Worm (Caenorhabditis elegans) whole organism, early embryonic: Measurements from ENCODE around the gene T08H10.3.

Source experiments
- B0310.2 ChIP-seq: sonication (generic microtip); optimal IDR thresholded peaks from 2 replicates; lab custom pipeline; 2016; ENCODE audit warnings: mild to moderate bottlenecking, missing genetic modification characterization, missing compliant biosample characterization
- F13C5.2 ChIP-seq: sonication (generic microtip); optimal IDR thresholded peaks from 2 replicates; lab custom pipeline; 2017; ENCODE audit warnings: mild to moderate bottlenecking, missing genetic modification characterization, inconsistent platforms, missing compliant biosample characterization
- ama-1 ChIP-seq: fragments of 150-350 bp; optimal IDR thresholded peaks from 2 replicates; lab custom pipeline; 2014
- ceh-13 ChIP-seq: fragments of 200-800 bp; sonication (Bioruptor generic); optimal IDR thresholded peaks from 2 replicates; lab custom pipeline; 2018; ENCODE audit warnings: mild to moderate bottlenecking, missing genetic modification characterization, missing compliant biosample characterization
- ceh-36 ChIP-seq: sonication (generic microtip); optimal IDR thresholded peaks from 2 replicates; lab custom pipeline; 2016; ENCODE audit warnings: missing genetic modification characterization, inconsistent platforms, missing compliant biosample characterization
- ets-7 ChIP-seq: sonication (generic microtip); optimal IDR thresholded peaks from 2 replicates; lab custom pipeline; 2016; ENCODE audit warnings: missing genotype, missing genetic modification characterization, missing compliant biosample characterization
- flt-1 ChIP-seq: fragments of 200-800 bp; sonication (Bioruptor generic); IDR thresholded peaks from 2 replicates; pipeline ENCODE4 v1.3.6; 2022; ENCODE audit warnings: missing genetic modification characterization, missing compliant biosample characterization
- hmbx-1 ChIP-seq: sonication (generic microtip); optimal IDR thresholded peaks from 2 replicates; lab custom pipeline; 2016; ENCODE audit warnings: mild to moderate bottlenecking, missing genetic modification characterization, missing compliant biosample characterization
- hnd-1 ChIP-seq: sonication (generic microtip); optimal IDR thresholded peaks from 2 replicates; lab custom pipeline; 2016; ENCODE audit warnings: missing genetic modification characterization, missing compliant biosample characterization
- scrt-1 ChIP-seq: fragments of 200-800 bp; sonication (Bioruptor generic); IDR thresholded peaks from 2 replicates; pipeline ENCODE4 v1.3.6; 2022; ENCODE audit warnings: missing genetic modification characterization, missing compliant biosample characterization
- sea-1 ChIP-seq: fragments of 200-800 bp; sonication (Bioruptor generic); conservative IDR thresholded peaks from 2 replicates; pipeline ENCODE4 v1.3.6; 2022; ENCODE audit warnings: missing genetic modification characterization, missing compliant biosample characterization
- tbx-11 ChIP-seq: fragments of 200-800 bp; sonication (Bioruptor generic); IDR thresholded peaks from 2 replicates; pipeline ENCODE4 v1.3.6; 2022; ENCODE audit warnings: missing genetic modification characterization, missing compliant biosample characterization
- tra-4 ChIP-seq: sonication (generic microtip); optimal IDR thresholded peaks from 2 replicates; lab custom pipeline; 2017; ENCODE audit warnings: missing genetic modification characterization, missing compliant biosample characterization

DNA sequence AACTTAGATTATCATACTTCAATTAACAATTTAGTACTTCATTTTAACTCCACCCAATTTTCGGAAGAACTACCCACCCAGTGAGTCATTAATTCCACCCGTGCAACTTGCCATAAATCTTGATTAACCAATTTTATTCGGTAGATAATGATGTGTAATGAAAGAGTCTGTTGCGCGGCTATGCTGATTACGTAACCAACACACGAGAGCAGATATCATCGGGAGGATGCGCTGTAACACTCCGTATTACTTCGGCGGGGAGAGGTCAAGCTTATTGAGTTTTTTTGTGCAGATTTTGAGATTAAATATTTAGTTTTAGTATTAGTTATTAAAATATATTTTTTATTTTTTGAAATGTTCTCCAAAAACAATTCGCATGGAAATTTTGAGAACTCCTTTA, 17.8 kb downstream of the T08H10.3 start:
- TF ChIP-seq ets-7 (tag; lab: Kevin White, UChicago), result no peak
- TF ChIP-seq ama-1, result no peak
- no peak for TF ChIP-seq ceh-36 (tag; lab: Kevin White, UChicago)
- no peak for TF ChIP-seq tra-4 (tag; lab: Kevin White, UChicago)
- TF ChIP-seq B0310.2 (tag; lab: Kevin White, UChicago), result no peak
- no peak for TF ChIP-seq ceh-13 (GFP tag; lab: Kevin White, UChicago)
- TF ChIP-seq hnd-1 (tag; lab: Kevin White, UChicago), result no peak
- TF ChIP-seq flt-1, result no peak
- TF ChIP-seq F13C5.2, result no peak
- no peak for TF ChIP-seq hmbx-1 (tag; lab: Kevin White, UChicago)
- TF ChIP-seq scrt-1 (GFP tag; lab: Robert Waterston, UW), result no peak
- no peak for TF ChIP-seq sea-1
- TF ChIP-seq tbx-11, result no peak
